Fruit fly (Drosophila melanogaster): ENCODE data around the gene CG43732.

Gene CG43732

dm6 chr3R:18928918-18929705, 20.9 kb upstream of the CG43732 start, which contains the start of gene CG42613 (continued):
- TF ChIP-seq phol (tag; optimal IDR thresholded peaks at IDR 0.05) (peak; percentile 69), Hmr (GFP tag; optimal IDR thresholded peaks at IDR 0.05) (peak; percentile 71), Trl (optimal IDR thresholded peaks at IDR 0.05) (peak; percentile 21 to 36), Trl (GFP tag; optimal IDR thresholded peaks at IDR 0.05) (peak; percentile 79), tx (GFP tag; optimal IDR thresholded peaks at IDR 0.05) (no peak), D19A (tag; optimal IDR thresholded peaks at IDR 0.05) (peak; percentile 32), sima (GFP tag; optimal IDR thresholded peaks at IDR 0.05) (peak; percentile 6), CG3281 (GFP tag; optimal IDR thresholded peaks at IDR 0.05) (peak; percentile 79), Antp (GFP tag; optimal IDR thresholded peaks at IDR 0.05) (peak; percentile 59), dmrt11E (tag; optimal IDR thresholded peaks at IDR 0.05) (peak; percentile 56), dmrt99B (tag; optimal IDR thresholded peaks at IDR 0.05) (peak; percentile 36), pros (GFP tag; optimal IDR thresholded peaks at IDR 0.05) (no peak), BtbVII (GFP tag; optimal IDR thresholded peaks at IDR 0.05) (peak; percentile 71), CG8089 (GFP tag; optimal IDR thresholded peaks at IDR 0.05) (peak; percentile 78), ERR (GFP tag; optimal IDR thresholded peaks at IDR 0.05) (no peak), onecut (GFP tag; IDR thresholded peaks at IDR 0.05) (peak; percentile 66), zen (tag; optimal IDR thresholded peaks at IDR 0.05) (peak; percentile 77), CG11247 (GFP tag; IDR thresholded peaks at IDR 0.05) (peak; percentile 66), ato (GFP tag; IDR thresholded peaks at IDR 0.05; ENCODE audit: partially characterized antibody) (peak; percentile 16; the same call in 1 of the 2 replicates), CG4854 (GFP tag; optimal IDR thresholded peaks at IDR 0.05) (no peak), CG11696 (GFP tag; IDR thresholded peaks at IDR 0.05) (no peak), CG7357 (GFP tag; IDR thresholded peaks at IDR 0.05) (no peak), CG11723 (GFP tag; optimal IDR thresholded peaks at IDR 0.05) (peak; percentile 57), H15 (GFP tag; IDR thresholded peaks at IDR 0.05) (peak; percentile 53; the same call in 1 of the 3 replicates), CoRest (tag; optimal IDR thresholded peaks at IDR 0.05) (peak; percentile 71), ara (GFP tag; IDR thresholded peaks at IDR 0.05) (peak; percentile 73), grau (tag; optimal IDR thresholded peaks at IDR 0.05) (peak; percentile 28), cas (GFP tag; IDR thresholded peaks at IDR 0.05) (no peak), Doc3 (GFP tag; IDR thresholded peaks at IDR 0.05; ENCODE audit: partially characterized antibody) (peak; percentile 69), CG3847 (GFP tag; IDR thresholded peaks at IDR 0.05) (peak; percentile 34), CG17385 (GFP tag; optimal IDR thresholded peaks at IDR 0.05) (peak; percentile 58), Kr (GFP tag; optimal IDR thresholded peaks at IDR 0.05) (no peak), shn (GFP tag; optimal IDR thresholded peaks at IDR 0.05) (peak; percentile 58), CG9609 (GFP tag; optimal IDR thresholded peaks at IDR 0.05) (peak; percentile 72), H2.0 (GFP tag; IDR thresholded peaks at IDR 0.05) (peak; percentile 72; the same call in 1 of the 2 replicates), Dfd (GFP tag; optimal IDR thresholded peaks at IDR 0.05) (no peak), stc (GFP tag; IDR thresholded peaks at IDR 0.05) (0 out of 2 replicates have a peak, but pooled peaks have one; percentile 38), Fer2 (tag; optimal IDR thresholded peaks at IDR 0.05) (peak; percentile 35), HmgD (GFP tag; optimal IDR thresholded peaks at IDR 0.05) (peak; percentile 52), CG5180 (GFP tag; optimal IDR thresholded peaks at IDR 0.05) (peak; percentile 57), gt (GFP tag; IDR thresholded peaks at IDR 0.05) (no peak; the same call in 1 of the 2 replicates), CG8290 (GFP tag; optimal IDR thresholded peaks at IDR 0.05) (peak; percentile 18), CG8290 (tag; optimal IDR thresholded peaks at IDR 0.05) (peak; percentile 75 to 93), lmd (GFP tag; IDR thresholded peaks at IDR 0.05) (no peak), CG3065 (GFP tag; optimal IDR thresholded peaks at IDR 0.05) (peak; percentile 2), CkIIα-i1 (GFP tag; IDR thresholded peaks at IDR 0.05) (no peak), CG11504 (tag; optimal IDR thresholded peaks at IDR 0.05) (peak; percentile 55), CG15601 (tag; optimal IDR thresholded peaks at IDR 0.05) (peak; percentile 99), esg (GFP tag; conservative IDR thresholded peaks at IDR 0.05) (no peak), HLHmδ (GFP tag; optimal IDR thresholded peaks at IDR 0.05) (peak; percentile 96)
